Worm (Caenorhabditis elegans): ENCODE results near the gene unc-4.
A peak's percentile ranks its signal among the peaks of the same experiment; 100 is the strongest.

unc-4 gene

ce11 chrII:9900276-9900675 lies at the start of gene unc-4:
Gene unc-4, minus strand, starts transcription at chrII:9900376.
- TF ChIP-seq hnd-1 (tag; optimal IDR thresholded peaks at IDR 0.05) (no peak), ama-1 (optimal IDR thresholded peaks at IDR 0.05) (no peak), ets-7 (tag; optimal IDR thresholded peaks at IDR 0.05) (no peak), tbx-11 (GFP tag; IDR thresholded peaks at IDR 0.05) (no peak), hmbx-1 (tag; optimal IDR thresholded peaks at IDR 0.05) (no peak), scrt-1 (GFP tag; IDR thresholded peaks at IDR 0.05) (no peak), ceh-13 (GFP tag; optimal IDR thresholded peaks at IDR 0.05) (no peak), tra-4 (tag; optimal IDR thresholded peaks at IDR 0.05) (no peak)

- TF ChIP-seq tbx-11 (GFP tag; IDR thresholded peaks at IDR 0.05): no peak
- TF ChIP-seq pes-1 (GFP tag; IDR thresholded peaks at IDR 0.05): no peak
- TF ChIP-seq flt-1 (GFP tag; IDR thresholded peaks at IDR 0.05): no peak
- no peak for TF ChIP-seq ama-1 (optimal IDR thresholded peaks at IDR 0.05)
Observed at ce11 chrII:9948662-9949061, 48.5 kb upstream of the unc-4 start.

ce11 chrII:9943837-9944236 lies 43.7 kb upstream of the unc-4 start, which contains the start of gene flad-1:
Gene flad-1, plus strand, starts transcription at chrII:9944137.
- TF ChIP-seq pes-1 (GFP tag; IDR thresholded peaks at IDR 0.05) (no peak), tbx-11 (GFP tag; IDR thresholded peaks at IDR 0.05) (no peak), hnd-1 (tag; optimal IDR thresholded peaks at IDR 0.05) (no peak), sea-1 (GFP tag; conservative IDR thresholded peaks at IDR 0.05) (no peak), tbx-37 (GFP tag; conservative IDR thresholded peaks at IDR 0.05) (no peak), hmg-4 (GFP tag; optimal IDR thresholded peaks at IDR 0.05) (no peak), aly-1 (tag; optimal IDR thresholded peaks at IDR 0.05) (no peak), ceh-13 (GFP tag; optimal IDR thresholded peaks at IDR 0.05) (no peak), B0310.2 (tag; optimal IDR thresholded peaks at IDR 0.05) (no peak), scrt-1 (GFP tag; IDR thresholded peaks at IDR 0.05) (no peak), flt-1 (GFP tag; IDR thresholded peaks at IDR 0.05) (no peak), ets-7 (tag; optimal IDR thresholded peaks at IDR 0.05) (no peak), tra-4 (tag; optimal IDR thresholded peaks at IDR 0.05) (no peak), F13C5.2 (tag; optimal IDR thresholded peaks at IDR 0.05) (no peak), ama-1 (optimal IDR thresholded peaks at IDR 0.05) (no peak), hmbx-1 (tag; optimal IDR thresholded peaks at IDR 0.05) (no peak)

- TF ChIP-seq flt-1 (GFP tag; IDR thresholded peaks at IDR 0.05): no peak
- TF ChIP-seq tbx-37 (GFP tag; conservative IDR thresholded peaks at IDR 0.05): no peak
- TF ChIP-seq hnd-1 (tag; optimal IDR thresholded peaks at IDR 0.05): no peak
- TF ChIP-seq scrt-1 (GFP tag; IDR thresholded peaks at IDR 0.05): no peak
- no peak for TF ChIP-seq F13C5.2 (tag; optimal IDR thresholded peaks at IDR 0.05)
- TF ChIP-seq hmg-4 (GFP tag; optimal IDR thresholded peaks at IDR 0.05): no peak
- no peak for TF ChIP-seq pes-1 (GFP tag; IDR thresholded peaks at IDR 0.05)
- TF ChIP-seq ets-7 (tag; optimal IDR thresholded peaks at IDR 0.05): no peak
- no peak for TF ChIP-seq ceh-13 (GFP tag; optimal IDR thresholded peaks at IDR 0.05)
- TF ChIP-seq hmbx-1 (tag; optimal IDR thresholded peaks at IDR 0.05): no peak
- no peak for TF ChIP-seq tra-4 (tag; optimal IDR thresholded peaks at IDR 0.05)
- no peak for TF ChIP-seq ceh-36 (tag; optimal IDR thresholded peaks at IDR 0.05)
- no peak for TF ChIP-seq ama-1 (optimal IDR thresholded peaks at IDR 0.05)
- no peak for TF ChIP-seq B0310.2 (tag; optimal IDR thresholded peaks at IDR 0.05)
- no peak for TF ChIP-seq tbx-11 (GFP tag; IDR thresholded peaks at IDR 0.05)
- no peak for TF ChIP-seq aly-1 (tag; optimal IDR thresholded peaks at IDR 0.05)
- no peak for TF ChIP-seq sea-1 (GFP tag; conservative IDR thresholded peaks at IDR 0.05)
Observed at ce11 chrII:9943246-9943645, 43.1 kb upstream of the unc-4 start.

- TF ChIP-seq tbx-11 (GFP tag; IDR thresholded peaks at IDR 0.05): no peak
- TF ChIP-seq tbx-37 (GFP tag; conservative IDR thresholded peaks at IDR 0.05): peak; percentile 87
- TF ChIP-seq F13C5.2 (tag; optimal IDR thresholded peaks at IDR 0.05): peak; percentile 57
- no peak; the same call in 1 of the 2 replicates for TF ChIP-seq pes-1 (GFP tag; IDR thresholded peaks at IDR 0.05)
- no peak for TF ChIP-seq hmbx-1 (tag; optimal IDR thresholded peaks at IDR 0.05)
- TF ChIP-seq ama-1 (optimal IDR thresholded peaks at IDR 0.05): no peak
- peak; percentile 47; the same call in 1 of the 2 replicates for TF ChIP-seq flt-1 (GFP tag; IDR thresholded peaks at IDR 0.05)
Observed at ce11 chrII:9940430-9940829, 40.3 kb upstream of the unc-4 start, which contains the start of gene ufd-3. Gene ufd-3, plus strand, starts transcription at chrII:9940753.

- TF ChIP-seq tra-4 (tag; optimal IDR thresholded peaks at IDR 0.05) (no peak), hmg-4 (GFP tag; optimal IDR thresholded peaks at IDR 0.05) (no peak), ets-7 (tag; optimal IDR thresholded peaks at IDR 0.05) (no peak), B0310.2 (tag; optimal IDR thresholded peaks at IDR 0.05) (no peak), scrt-1 (GFP tag; IDR thresholded peaks at IDR 0.05) (no peak), pes-1 (GFP tag; IDR thresholded peaks at IDR 0.05) (no peak), ceh-36 (tag; optimal IDR thresholded peaks at IDR 0.05) (no peak), hmbx-1 (tag; optimal IDR thresholded peaks at IDR 0.05) (no peak), ceh-13 (GFP tag; optimal IDR thresholded peaks at IDR 0.05) (no peak), ama-1 (optimal IDR thresholded peaks at IDR 0.05) (no peak), sea-1 (GFP tag; conservative IDR thresholded peaks at IDR 0.05) (no peak)
Observed at ce11 chrII:9938877-9939276, 38.7 kb upstream of the unc-4 start, which contains the start of the genes C05C10.7 and C05C10.5. Gene C05C10.7, minus strand, starts transcription at chrII:9938971. Gene C05C10.5, plus strand, starts transcription at chrII:9939040.

- TF ChIP-seq scrt-1 (GFP tag; IDR thresholded peaks at IDR 0.05): no peak
- TF ChIP-seq flt-1 (GFP tag; IDR thresholded peaks at IDR 0.05): no peak
- no peak for TF ChIP-seq ceh-13 (GFP tag; optimal IDR thresholded peaks at IDR 0.05)
- no peak for TF ChIP-seq aly-1 (tag; optimal IDR thresholded peaks at IDR 0.05)
- TF ChIP-seq pes-1 (GFP tag; IDR thresholded peaks at IDR 0.05): no peak
- no peak for TF ChIP-seq ets-7 (tag; optimal IDR thresholded peaks at IDR 0.05)
- no peak for TF ChIP-seq hnd-1 (tag; optimal IDR thresholded peaks at IDR 0.05)
- no peak for TF ChIP-seq hmbx-1 (tag; optimal IDR thresholded peaks at IDR 0.05)
- TF ChIP-seq B0310.2 (tag; optimal IDR thresholded peaks at IDR 0.05): no peak
- no peak for TF ChIP-seq tbx-37 (GFP tag; conservative IDR thresholded peaks at IDR 0.05)
- no peak for TF ChIP-seq tbx-11 (GFP tag; IDR thresholded peaks at IDR 0.05)
- no peak for TF ChIP-seq F13C5.2 (tag; optimal IDR thresholded peaks at IDR 0.05)
- TF ChIP-seq tra-4 (tag; optimal IDR thresholded peaks at IDR 0.05): no peak
- TF ChIP-seq ceh-36 (tag; optimal IDR thresholded peaks at IDR 0.05): no peak
- no peak for TF ChIP-seq ama-1 (optimal IDR thresholded peaks at IDR 0.05)
- TF ChIP-seq hmg-4 (GFP tag; optimal IDR thresholded peaks at IDR 0.05): no peak
- no peak for TF ChIP-seq sea-1 (GFP tag; conservative IDR thresholded peaks at IDR 0.05)
Observed at ce11 chrII:9937611-9938010, 37.4 kb upstream of the unc-4 start.

Data from whole organism, early embryonic.